Worm (Caenorhabditis elegans) whole organism, L3 larva: Measurements from ENCODE around the gene nas-20.

Experiments
- R02D3.7 ChIP-seq: fragments of 150-350 bp; optimal IDR thresholded peaks from 2 replicates; lab custom pipeline; 2014; ENCODE audit warnings: missing biosample characterization, missing genetic modification characterization
- aly-2 ChIP-seq: fragments of 150-350 bp; optimal IDR thresholded peaks from 2 replicates; lab custom pipeline; 2014; ENCODE audit warnings: missing biosample characterization, missing genetic modification characterization
- ama-1 ChIP-seq: fragments of 150-350 bp; optimal IDR thresholded peaks from 2 replicates; lab custom pipeline; 2018
- ceh-16 ChIP-seq: sonication (generic microtip); optimal IDR thresholded peaks from 2 replicates; lab custom pipeline; 2017; ENCODE audit warnings: missing biosample characterization, missing genetic modification characterization
- ceh-28 ChIP-seq: fragments of 150-350 bp; optimal IDR thresholded peaks from 2 replicates; lab custom pipeline; 2014; ENCODE audit warnings: missing biosample characterization, missing genetic modification reagents, missing genetic modification characterization
- ceh-82 ChIP-seq: fragments of 150-350 bp; optimal IDR thresholded peaks from 2 replicates; lab custom pipeline; 2014; ENCODE audit warnings: missing biosample characterization, missing genetic modification characterization
- ceh-9 ChIP-seq: sonication (generic microtip); optimal IDR thresholded peaks from 2 replicates; lab custom pipeline; 2018; ENCODE audit warnings: missing biosample characterization, missing genetic modification characterization
- daf-12 ChIP-seq: fragments of 150-350 bp; optimal IDR thresholded peaks from 2 replicates; lab custom pipeline; 2014; ENCODE audit warnings: missing biosample characterization, missing genetic modification reagents, missing genetic modification characterization
- egl-27 ChIP-seq: sonication (generic microtip); optimal IDR thresholded peaks from 4 replicates; lab custom pipeline; 2017; ENCODE audit warnings: missing biosample characterization, missing genetic modification reagents, missing genetic modification characterization
- egl-5 ChIP-seq: fragments of 150-350 bp; optimal IDR thresholded peaks from 2 replicates; lab custom pipeline; 2017; ENCODE audit warnings: missing biosample characterization, missing genetic modification reagents, missing genetic modification characterization, inconsistent platforms
- elt-1 ChIP-seq: fragments of 150-350 bp; optimal IDR thresholded peaks from 2 replicates; lab custom pipeline; 2014; ENCODE audit warnings: missing biosample characterization, missing genetic modification characterization
- elt-2 ChIP-seq: sonication (generic microtip); optimal IDR thresholded peaks from 2 replicates; lab custom pipeline; 2016; ENCODE audit warnings: missing genetic modification reagents, mild to moderate bottlenecking, missing genetic modification characterization, missing compliant biosample characterization
- elt-3 ChIP-seq, 3 experiments: fragments of 150-350 bp in 1 of 3; sonication (generic microtip) in 2 of 3; optimal IDR thresholded peaks; 2 replicates in 2 of 3; 4 replicates in 1 of 3; lab custom pipeline; 2014 to 2017; ENCODE audit warnings: missing biosample characterization in 3 of 3, missing genetic modification characterization in 3 of 3
- eor-1 ChIP-seq, 2 experiments: fragments of 150-350 bp; optimal IDR thresholded peaks; 2 replicates each; lab custom pipeline; 2014 to 2018; ENCODE audit warnings: missing biosample characterization in 2 of 2, missing genetic modification characterization in 2 of 2
- fkh-10 ChIP-seq: sonication (generic microtip); optimal IDR thresholded peaks from 2 replicates; lab custom pipeline; 2017; ENCODE audit warnings: missing biosample characterization, missing genetic modification reagents, missing genetic modification characterization
- fkh-2 ChIP-seq: fragments of 150-350 bp; optimal IDR thresholded peaks from 2 replicates; lab custom pipeline; 2014; ENCODE audit warnings: missing biosample characterization, missing genetic modification reagents, missing genetic modification characterization
- fos-1 ChIP-seq: fragments of 150-350 bp; optimal IDR thresholded peaks from 2 replicates; lab custom pipeline; 2014; ENCODE audit warnings: missing biosample characterization, missing genetic modification characterization
- hmg-11 ChIP-seq: sonication (generic microtip); optimal IDR thresholded peaks from 2 replicates; lab custom pipeline; 2016; ENCODE audit warnings: missing genetic modification characterization, missing compliant biosample characterization
- jun-1 ChIP-seq: fragments of 150-350 bp; optimal IDR thresholded peaks from 2 replicates; lab custom pipeline; 2014; ENCODE audit warnings: missing biosample characterization, missing genetic modification reagents, missing genetic modification characterization
- lin-15B ChIP-seq: fragments of 150-350 bp; optimal IDR thresholded peaks from 2 replicates; lab custom pipeline; 2014; ENCODE audit warnings: missing biosample characterization, missing genetic modification characterization
- lin-39 ChIP-seq: fragments of 150-350 bp; optimal IDR thresholded peaks from 2 replicates; lab custom pipeline; 2018; ENCODE audit warnings: missing biosample characterization, missing genetic modification reagents, missing genetic modification characterization
- lsy-12 ChIP-seq: sonication (generic microtip); optimal IDR thresholded peaks from 2 replicates; lab custom pipeline; 2016; ENCODE audit warnings: mild to moderate bottlenecking, missing genetic modification characterization, missing compliant biosample characterization
- mdl-1 ChIP-seq: fragments of 150-350 bp; optimal IDR thresholded peaks from 2 replicates; lab custom pipeline; 2014; ENCODE audit warnings: missing biosample characterization, missing genetic modification characterization
- mml-1 ChIP-seq: fragments of 150-350 bp; sonication (generic microtip); optimal IDR thresholded peaks from 3 replicates; lab custom pipeline; 2014; ENCODE audit warnings: missing biosample characterization, missing genetic modification characterization
- nhr-12 ChIP-seq: fragments of 150-350 bp; optimal IDR thresholded peaks from 2 replicates; lab custom pipeline; 2014; ENCODE audit warnings: missing biosample characterization, missing genetic modification characterization
- nhr-23 ChIP-seq: fragments of 150-350 bp; optimal IDR thresholded peaks from 2 replicates; lab custom pipeline; 2014; ENCODE audit warnings: missing biosample characterization, missing genetic modification reagents, missing genetic modification characterization
- nhr-25 ChIP-seq: sonication (generic microtip); optimal IDR thresholded peaks from 2 replicates; lab custom pipeline; 2017; ENCODE audit warnings: missing biosample characterization, missing genetic modification characterization
- nhr-28 ChIP-seq: fragments of 150-350 bp; optimal IDR thresholded peaks from 2 replicates; lab custom pipeline; 2014; ENCODE audit warnings: missing biosample characterization, missing genetic modification characterization
- nhr-76 ChIP-seq: fragments of 150-350 bp; sonication (generic microtip); optimal IDR thresholded peaks from 5 replicates; lab custom pipeline; 2014; ENCODE audit warnings: missing biosample characterization, missing genetic modification characterization
- nhr-77 ChIP-seq: fragments of 150-350 bp; optimal IDR thresholded peaks from 2 replicates; lab custom pipeline; 2014; ENCODE audit warnings: missing biosample characterization, missing genetic modification characterization
- pha-4 ChIP-seq: fragments of 150-350 bp; optimal IDR thresholded peaks from 2 replicates; lab custom pipeline; 2014; ENCODE audit warnings: missing biosample characterization, missing genetic modification reagents, missing genetic modification characterization
- pqm-1 ChIP-seq: fragments of 150-350 bp; optimal IDR thresholded peaks from 2 replicates; lab custom pipeline; 2017; ENCODE audit warnings: missing biosample characterization, missing genetic modification characterization, inconsistent platforms
- sea-2 ChIP-seq: fragments of 150-350 bp; sonication (generic microtip); optimal IDR thresholded peaks from 4 replicates; lab custom pipeline; 2014; ENCODE audit warnings: missing biosample characterization, missing genetic modification reagents, missing genetic modification characterization
- tbx-2 ChIP-seq: sonication (generic microtip); optimal IDR thresholded peaks from 2 replicates; lab custom pipeline; 2016; ENCODE audit warnings: mild to moderate bottlenecking, missing genetic modification characterization, missing compliant biosample characterization
- unc-39 ChIP-seq: sonication (generic microtip); optimal IDR thresholded peaks from 4 replicates; lab custom pipeline; 2017; ENCODE audit warnings: missing biosample characterization, missing genetic modification characterization
- unc-62 ChIP-seq: fragments of 150-350 bp; sonication (generic microtip); optimal IDR thresholded peaks from 4 replicates; lab custom pipeline; 2014; ENCODE audit warnings: missing biosample characterization, missing genetic modification reagents, missing genetic modification characterization
- ztf-11 ChIP-seq: fragments of 150-350 bp; optimal IDR thresholded peaks from 2 replicates; lab custom pipeline; 2014; ENCODE audit warnings: missing biosample characterization, missing genetic modification characterization
- ztf-4 ChIP-seq: fragments of 150-350 bp; optimal IDR thresholded peaks from 2 replicates; lab custom pipeline; 2014; ENCODE audit warnings: missing biosample characterization, missing genetic modification characterization

nas-20 gene

DNA sequence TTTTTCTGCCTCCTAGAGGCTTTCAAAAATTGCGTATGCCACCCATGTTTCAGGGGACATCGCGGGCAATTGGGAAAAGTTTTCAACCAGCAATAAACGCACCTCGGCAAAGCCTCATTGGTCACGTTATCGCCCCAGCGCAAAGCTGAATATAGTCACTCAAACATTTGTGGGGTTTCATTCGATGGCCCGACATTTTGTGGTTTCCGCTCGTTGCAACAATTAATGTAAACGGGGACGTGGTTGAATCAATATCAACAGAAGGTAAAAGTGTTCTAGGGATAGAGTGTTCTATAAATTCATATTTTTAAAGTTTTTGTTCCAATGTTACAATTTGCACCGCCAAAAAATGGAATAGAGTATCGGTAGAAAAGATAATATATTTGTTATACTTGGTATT lies 16.2 kb upstream of the nas-20 start:
- no peak for TF ChIP-seq fos-1 (tag; lab: Kevin White, UChicago)
- no peak for TF ChIP-seq ceh-82 (tag; lab: Kevin White, UChicago)
- TF ChIP-seq elt-1 (tag; lab: Kevin White, UChicago): no peak
- TF ChIP-seq pqm-1 (tag; lab: Kevin White, UChicago): no peak
- TF ChIP-seq eor-1 (tag; optimal IDR thresholded peaks at IDR 0.05; lab: Kevin White, UChicago): no peak
- no peak for TF ChIP-seq aly-2 (tag; lab: Kevin White, UChicago)
- no peak for TF ChIP-seq fkh-10
- TF ChIP-seq ceh-28 (tag; lab: Kevin White, UChicago): no peak
- no peak for TF ChIP-seq pha-4 (tag; lab: Kevin White, UChicago)
- no peak for TF ChIP-seq ceh-9 (tag; lab: Kevin White, UChicago)
- no peak for TF ChIP-seq jun-1 (tag; lab: Kevin White, UChicago)
- TF ChIP-seq daf-12: no peak
- no peak for TF ChIP-seq nhr-23 (tag; lab: Kevin White, UChicago)
- no peak for TF ChIP-seq lin-39
- TF ChIP-seq hmg-11 (tag; lab: Kevin White, UChicago): no peak
- no peak for TF ChIP-seq elt-3 (tag; optimal IDR thresholded peaks at IDR 0.05; lab: Kevin White, UChicago)
- no peak for TF ChIP-seq nhr-77

DNA sequence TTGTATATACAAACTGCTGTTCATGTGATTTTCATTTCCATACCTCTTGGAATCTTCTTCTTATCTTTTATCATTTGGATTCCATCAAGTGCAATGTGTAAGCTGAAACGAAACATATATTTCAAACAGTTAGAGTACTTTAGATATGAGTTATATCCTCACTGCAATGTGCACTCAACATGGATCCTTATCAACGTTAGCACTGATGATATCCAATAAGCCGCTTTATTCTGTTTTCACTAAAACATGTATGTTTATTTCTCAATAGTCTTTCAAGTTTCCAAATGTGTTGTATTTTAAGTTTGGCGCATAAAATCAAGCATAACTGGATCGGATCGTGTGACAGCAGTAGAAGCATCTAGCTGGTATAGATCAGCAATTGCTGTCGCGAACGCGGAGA lies 14.6 kb upstream of the nas-20 start, which contains the start of gene T11F9.10:
Gene T11F9.10 (plus strand): TSS at position 301 of the 400 bp plus-strand sequence.
- TF ChIP-seq nhr-12 (tag; lab: Kevin White, UChicago) (no peak), nhr-23 (tag; lab: Kevin White, UChicago) (no peak), mdl-1 (no peak), elt-3 (tag; optimal IDR thresholded peaks at IDR 0.05; lab: Kevin White, UChicago) (no peak), pha-4 (tag; lab: Kevin White, UChicago) (no peak), fkh-2 (tag; lab: Kevin White, UChicago) (no peak), egl-27 (tag; lab: Kevin White, UChicago) (no peak), unc-62 (GFP tag; lab: Kevin White, UChicago) (no peak), egl-5 (tag; lab: Kevin White, UChicago) (no peak), ceh-9 (tag; lab: Kevin White, UChicago) (no peak), daf-12 (no peak), nhr-77 (no peak), ztf-11 (tag; lab: Kevin White, UChicago) (no peak)

DNA sequence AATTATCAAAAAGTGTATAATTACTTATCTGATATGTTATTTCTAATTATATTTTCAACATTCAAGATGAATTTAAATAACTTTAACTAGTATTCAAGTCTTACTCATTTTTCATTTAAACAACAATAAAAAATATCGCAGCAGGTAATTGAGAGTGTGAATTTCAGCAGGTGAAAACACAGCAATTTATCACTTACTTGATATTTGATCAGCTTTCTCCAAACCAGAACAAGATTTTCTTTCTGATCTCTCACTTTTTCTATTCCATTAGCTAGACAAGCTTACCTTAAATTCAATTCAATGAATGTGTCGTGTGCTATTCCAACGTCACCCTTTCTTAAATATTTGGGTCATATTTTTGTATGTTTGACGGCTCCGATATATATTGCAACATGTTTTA lies 13.4 kb upstream of the nas-20 start, which contains the start of gene srh-1:
Gene srh-1 (plus strand): TSS at position 301 of the 400 bp plus-strand sequence.
- TF ChIP-seq elt-2: no peak
- no peak for TF ChIP-seq sea-2
- no peak for TF ChIP-seq mdl-1
- no peak for TF ChIP-seq elt-1 (tag; lab: Kevin White, UChicago)
- TF ChIP-seq egl-27 (tag; lab: Kevin White, UChicago): no peak
- TF ChIP-seq lsy-12 (tag; lab: Kevin White, UChicago): no peak
- TF ChIP-seq ceh-28 (tag; lab: Kevin White, UChicago): no peak
- TF ChIP-seq unc-62 (GFP tag; lab: Kevin White, UChicago): no peak
- TF ChIP-seq fos-1 (tag; lab: Kevin White, UChicago): no peak
- TF ChIP-seq nhr-77: no peak
- TF ChIP-seq nhr-23 (tag; lab: Kevin White, UChicago): no peak
- TF ChIP-seq nhr-28: no peak
- TF ChIP-seq lin-39: no peak
- no peak for TF ChIP-seq ceh-16
- TF ChIP-seq ceh-9 (tag; lab: Kevin White, UChicago): no peak
- no peak for TF ChIP-seq unc-39 (tag; lab: Kevin White, UChicago)
- TF ChIP-seq nhr-76 (tag; lab: Kevin White, UChicago): no peak
- TF ChIP-seq, all 47 proteins: peak for 0

DNA sequence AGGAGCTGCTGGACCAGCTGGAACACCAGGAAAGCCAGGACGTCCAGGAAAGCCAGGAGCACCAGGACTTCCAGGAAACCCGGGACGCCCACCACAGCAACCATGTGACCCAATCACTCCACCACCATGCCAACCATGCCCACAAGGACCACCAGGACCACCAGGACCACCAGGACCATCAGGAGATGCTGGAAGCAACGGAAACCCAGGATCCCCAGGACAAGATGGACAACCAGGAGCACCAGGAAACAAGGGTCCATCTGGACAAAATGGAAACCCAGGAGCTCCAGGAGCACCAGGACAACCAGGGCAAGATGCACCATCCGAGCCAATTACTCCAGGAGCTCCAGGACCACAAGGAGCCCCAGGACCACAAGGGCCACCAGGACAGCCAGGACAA lies 12.3 kb upstream of the nas-20 start:
- TF ChIP-seq nhr-23 (tag; lab: Kevin White, UChicago) (no peak), nhr-25 (tag; lab: Kevin White, UChicago) (no peak), eor-1 (tag; optimal IDR thresholded peaks at IDR 0.05; lab: Kevin White, UChicago) (no peak), lin-15B (tag; lab: Kevin White, UChicago) (no peak), ama-1 (lab: Kevin White, UChicago) (no peak), fkh-2 (tag; lab: Kevin White, UChicago) (no peak), R02D3.7 (no peak), nhr-77 (no peak), egl-5 (tag; lab: Kevin White, UChicago) (no peak), tbx-2 (no peak), egl-27 (tag; lab: Kevin White, UChicago) (no peak), fkh-10 (no peak), nhr-76 (tag; lab: Kevin White, UChicago) (no peak), aly-2 (tag; lab: Kevin White, UChicago) (no peak), lsy-12 (tag; lab: Kevin White, UChicago) (no peak), elt-3 (tag; optimal IDR thresholded peaks at IDR 0.05; lab: Kevin White, UChicago) (no peak), ceh-16 (no peak), mml-1 (tag; lab: Kevin White, UChicago) (no peak), nhr-28 (no peak), ztf-4 (no peak)
